Fruit fly (Drosophila melanogaster): Measurements from ENCODE around the gene Noa36.

dm6 chr3R:28562654-28563198 is 36.4 kb downstream of the Noa36 start:
- no peak for TF ChIP-seq kay (GFP tag; ENCODE audit: borderline replicate concordance)
- TF ChIP-seq ovo (GFP tag; optimal IDR thresholded peaks at IDR 0.05) = no peak
- TF ChIP-seq CG7101 (tag; optimal IDR thresholded peaks at IDR 0.05) = no peak
- no peak for TF ChIP-seq CG11617 (GFP tag; optimal IDR thresholded peaks at IDR 0.05)
- TF ChIP-seq cnc (optimal IDR thresholded peaks at IDR 0.05) = no peak
- no peak for TF ChIP-seq CG14711 (tag; optimal IDR thresholded peaks at IDR 0.05)
- TF ChIP-seq bab1 (GFP tag; optimal IDR thresholded peaks at IDR 0.05) = no peak
- no peak for TF ChIP-seq Clk (GFP tag; optimal IDR thresholded peaks at IDR 0.05)
